Fruit fly (Drosophila melanogaster): ENCODE results near the gene CG9915.

CG9915 gene

dm6 chrX:16358670-16359320 lies 45.9 kb upstream of the CG9915 start, which contains the start of the genes U2af50 and PIG-Q (continued):
- TF ChIP-seq slou (GFP tag; optimal IDR thresholded peaks at IDR 0.05) (peak; percentile 71), oc (tag; optimal IDR thresholded peaks at IDR 0.05) (no peak), D19B (GFP tag; optimal IDR thresholded peaks at IDR 0.05) (peak; percentile 80), CG7928 (GFP tag; optimal IDR thresholded peaks at IDR 0.05) (peak; percentile 68), B-H1 (GFP tag; IDR thresholded peaks at IDR 0.05) (peak; percentile 82; the same call in 2 of the 3 replicates), CG10267 (tag; optimal IDR thresholded peaks at IDR 0.05) (peak; percentile 87), sisA (GFP tag; IDR thresholded peaks at IDR 0.05) (peak; percentile 93; the same call in 1 of the 2 replicates), HLH4C (GFP tag; IDR thresholded peaks at IDR 0.05; ENCODE audit: partially characterized antibody) (peak; percentile 42; the same call in 1 of the 3 replicates), lilli (GFP tag; optimal IDR thresholded peaks at IDR 0.05) (peak; percentile 83), HLHmδ (GFP tag; optimal IDR thresholded peaks at IDR 0.05) (no peak), Adf1 (GFP tag; IDR thresholded peaks at IDR 0.05) (peak; percentile 63), pita (GFP tag; optimal IDR thresholded peaks at IDR 0.05) (no peak), org-1 (GFP tag; optimal IDR thresholded peaks at IDR 0.05) (peak; percentile 84), CG5245 (GFP tag; optimal IDR thresholded peaks at IDR 0.05) (peak; percentile 83), phol (tag; optimal IDR thresholded peaks at IDR 0.05) (peak; percentile 95), CG15269 (tag; optimal IDR thresholded peaks at IDR 0.05) (peak; percentile 95), hbn (GFP tag; IDR thresholded peaks at IDR 0.05; ENCODE audit: partially characterized antibody) (no peak), CG15479 (GFP tag; optimal IDR thresholded peaks at IDR 0.05) (peak; percentile 27), mld (GFP tag; IDR thresholded peaks at IDR 0.05; ENCODE audit: partially characterized antibody) (no peak), YL-1 (GFP tag; optimal IDR thresholded peaks at IDR 0.05) (peak; percentile 51), gcm2 (GFP tag; optimal IDR thresholded peaks at IDR 0.05) (peak; percentile 40), Blimp-1 (GFP tag; optimal IDR thresholded peaks at IDR 0.05) (peak; percentile 90), Hand (GFP tag; optimal IDR thresholded peaks at IDR 0.05) (peak; percentile 81), Lpt (GFP tag; optimal IDR thresholded peaks at IDR 0.05) (no peak), zen2 (GFP tag; IDR thresholded peaks at IDR 0.05; ENCODE audit: partially characterized antibody) (no peak), CG30403 (GFP tag; optimal IDR thresholded peaks at IDR 0.05) (peak; percentile 87), CG14965 (GFP tag; optimal IDR thresholded peaks at IDR 0.05; ENCODE audit: borderline replicate concordance) (no peak), maf-S (GFP tag; optimal IDR thresholded peaks at IDR 0.05) (peak; percentile 53), pb (GFP tag; optimal IDR thresholded peaks at IDR 0.05) (no peak), CG6654 (GFP tag; optimal IDR thresholded peaks at IDR 0.05) (peak; percentile 79), Fer3 (tag; optimal IDR thresholded peaks at IDR 0.05) (peak; percentile 94), bigmax (GFP tag; optimal IDR thresholded peaks at IDR 0.05) (peak; percentile 15), CG18476 (GFP tag; optimal IDR thresholded peaks at IDR 0.05) (peak; percentile 84), CG32532 (GFP tag; IDR thresholded peaks at IDR 0.05) (peak; percentile 94), ase (GFP tag; IDR thresholded peaks at IDR 0.05) (peak; percentile 84), grau (tag; optimal IDR thresholded peaks at IDR 0.05) (peak; percentile 95), CG6765 (GFP tag; optimal IDR thresholded peaks at IDR 0.05) (peak; percentile 83), Gug (GFP tag; IDR thresholded peaks at IDR 0.05) (no peak; the same call in 2 of the 4 replicates), CG10209 (GFP tag; optimal IDR thresholded peaks at IDR 0.05) (peak; percentile 93), lola (GFP tag; optimal IDR thresholded peaks at IDR 0.05) (peak in 1 of 3 experiments; percentile 92), h (optimal IDR thresholded peaks at IDR 0.05) (no peak), CG17186 (GFP tag; optimal IDR thresholded peaks at IDR 0.05) (peak; percentile 42), MESR4 (GFP tag; optimal IDR thresholded peaks at IDR 0.05) (peak; percentile 49), seq (GFP tag; IDR thresholded peaks at IDR 0.05) (peak; percentile 88; the same call in 1 of the 2 replicates), CG17361 (GFP tag; IDR thresholded peaks at IDR 0.05) (peak; percentile 97), CoRest (tag; optimal IDR thresholded peaks at IDR 0.05) (peak; percentile 96), slp2 (GFP tag; optimal IDR thresholded peaks at IDR 0.05) (peak; percentile 47), CG30431 (GFP tag; optimal IDR thresholded peaks at IDR 0.05) (no peak), grn (GFP tag; optimal IDR thresholded peaks at IDR 0.05) (no peak)

All from whole organism, embryonic.